Worm (Caenorhabditis elegans): ENCODE measurements around the gene Y73B6BL.31.

DNA sequence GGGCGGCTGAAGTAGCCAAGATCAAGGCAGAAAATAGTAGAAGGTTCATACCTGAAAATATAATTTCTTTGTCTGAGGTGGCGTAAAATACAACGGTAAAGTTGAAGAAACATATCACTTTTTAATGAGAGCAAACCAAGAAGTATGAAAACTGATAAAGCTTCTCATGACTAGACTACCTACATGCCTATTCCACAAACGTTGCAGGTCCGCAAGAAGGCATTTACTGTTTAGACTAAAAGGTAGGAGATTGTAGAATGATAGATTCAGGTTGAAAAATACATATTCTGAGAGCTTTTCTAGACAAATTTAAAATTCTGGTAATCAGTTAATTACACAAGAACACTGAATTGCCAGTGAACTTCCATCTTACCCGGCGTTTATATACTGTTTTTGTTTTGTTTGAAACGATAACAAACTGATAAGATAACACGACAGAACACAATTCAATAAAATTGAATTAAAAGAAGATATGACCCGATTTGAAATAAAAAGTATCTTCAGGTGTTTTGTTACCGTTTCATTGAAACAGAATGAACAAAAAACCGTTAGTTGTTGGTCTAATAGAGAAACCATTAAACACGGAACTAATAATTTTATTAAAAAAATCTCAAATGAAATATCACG is 15.5 kb upstream of the Y73B6BL.31 start, which contains the start of gene acp-6:
- TF ChIP-seq W03F9.2 (tag; optimal IDR thresholded peaks at IDR 0.05), result no peak
- no peak for TF ChIP-seq dao-5 (tag; optimal IDR thresholded peaks at IDR 0.05)
